Fruit fly (Drosophila melanogaster): Measurements from ENCODE around the gene CG43390.

The CG43390 gene

dm6 chr3L:11551949-11552348 is 27.8 kb downstream of the CG43390 start (continued):
- TF ChIP-seq lov (optimal IDR thresholded peaks at IDR 0.05) (no peak), lov (GFP tag; IDR thresholded peaks at IDR 0.05) (no peak), CG7372 (GFP tag; IDR thresholded peaks at IDR 0.05) (0 out of 2 replicates have a peak, but pooled peaks have one; percentile 12), gce (GFP tag; IDR thresholded peaks at IDR 0.05) (no peak), sens-2 (GFP tag; IDR thresholded peaks at IDR 0.05) (no peak), H2.0 (GFP tag; IDR thresholded peaks at IDR 0.05) (0 out of 2 replicates have a peak, but pooled peaks have one; percentile 26), chm (GFP tag; IDR thresholded peaks at IDR 0.05) (no peak), Dip3 (GFP tag; optimal IDR thresholded peaks at IDR 0.05) (no peak), usp (GFP tag; optimal IDR thresholded peaks at IDR 0.05) (no peak), CG2199 (GFP tag; IDR thresholded peaks at IDR 0.05) (no peak), exex (tag; optimal IDR thresholded peaks at IDR 0.05) (no peak), Sry-β (GFP tag; optimal IDR thresholded peaks at IDR 0.05) (no peak), Atf-2 (GFP tag; optimal IDR thresholded peaks at IDR 0.05) (no peak), org-1 (GFP tag; optimal IDR thresholded peaks at IDR 0.05) (no peak), gfzf (GFP tag; optimal IDR thresholded peaks at IDR 0.05) (no peak), CG3847 (GFP tag; IDR thresholded peaks at IDR 0.05) (no peak), CG11695 (GFP tag; IDR thresholded peaks at IDR 0.05) (0 out of 3 replicates have a peak, but pooled peaks have one; percentile 35), ems (GFP tag; optimal IDR thresholded peaks at IDR 0.05) (peak; percentile 2), CG13775 (GFP tag; optimal IDR thresholded peaks at IDR 0.05) (peak; percentile 11), tna (GFP tag; IDR thresholded peaks at IDR 0.05; ENCODE audit: partially characterized antibody) (no peak), CG10209 (GFP tag; optimal IDR thresholded peaks at IDR 0.05) (no peak), peb (GFP tag; IDR thresholded peaks at IDR 0.05) (no peak), cg (GFP tag; optimal IDR thresholded peaks at IDR 0.05) (no peak), tgo (GFP tag; IDR thresholded peaks at IDR 0.05) (0 out of 3 replicates have a peak, but pooled peaks have one; percentile 43), knrl (GFP tag; IDR thresholded peaks at IDR 0.05; ENCODE audit: partially characterized antibody) (no peak), CG17328 (GFP tag; IDR thresholded peaks at IDR 0.05) (0 out of 2 replicates have a peak, but pooled peaks have one; percentile 18), CG11560 (tag; IDR thresholded peaks at IDR 0.05) (no peak), HLH54F (GFP tag; optimal IDR thresholded peaks at IDR 0.05) (no peak), fd64A (GFP tag; optimal IDR thresholded peaks at IDR 0.05) (no peak), CG10565 (GFP tag; optimal IDR thresholded peaks at IDR 0.05) (no peak), Dbx (GFP tag; IDR thresholded peaks at IDR 0.05) (no peak), CG2889 (GFP tag; IDR thresholded peaks at IDR 0.05) (no peak), CG17912 (GFP tag; optimal IDR thresholded peaks at IDR 0.05) (no peak), hth (optimal IDR thresholded peaks at IDR 0.05) (no peak), CG18764 (GFP tag; optimal IDR thresholded peaks at IDR 0.05) (no peak), CG6175 (GFP tag; IDR thresholded peaks at IDR 0.05) (no peak), CG8089 (GFP tag; optimal IDR thresholded peaks at IDR 0.05) (no peak), CG9609 (GFP tag; optimal IDR thresholded peaks at IDR 0.05) (no peak), Antp (GFP tag; optimal IDR thresholded peaks at IDR 0.05) (no peak), CG30431 (GFP tag; optimal IDR thresholded peaks at IDR 0.05) (no peak), CG2120 (GFP tag; optimal IDR thresholded peaks at IDR 0.05) (no peak), CG1602 (GFP tag; optimal IDR thresholded peaks at IDR 0.05) (peak; percentile 18), maf-S (GFP tag; optimal IDR thresholded peaks at IDR 0.05) (no peak), jigr1 (GFP tag; IDR thresholded peaks at IDR 0.05) (no peak), Camta (GFP tag; optimal IDR thresholded peaks at IDR 0.05) (no peak), tup (GFP tag; optimal IDR thresholded peaks at IDR 0.05) (no peak), Hr39 (optimal IDR thresholded peaks at IDR 0.05) (no peak), pb (GFP tag; optimal IDR thresholded peaks at IDR 0.05) (no peak), sug (tag; optimal IDR thresholded peaks at IDR 0.05) (no peak), CG7839 (tag; optimal IDR thresholded peaks at IDR 0.05) (peak; percentile 53), prd (optimal IDR thresholded peaks at IDR 0.05) (no peak), prd (GFP tag; IDR thresholded peaks at IDR 0.05) (peak; percentile 67), CG16863 (GFP tag; optimal IDR thresholded peaks at IDR 0.05) (no peak), MTF-1 (GFP tag; optimal IDR thresholded peaks at IDR 0.05; ENCODE audit: borderline replicate concordance) (no peak)
